Fruit fly (Drosophila melanogaster): ENCODE measurements around the gene CG42788.

Gene CG42788

DNA sequence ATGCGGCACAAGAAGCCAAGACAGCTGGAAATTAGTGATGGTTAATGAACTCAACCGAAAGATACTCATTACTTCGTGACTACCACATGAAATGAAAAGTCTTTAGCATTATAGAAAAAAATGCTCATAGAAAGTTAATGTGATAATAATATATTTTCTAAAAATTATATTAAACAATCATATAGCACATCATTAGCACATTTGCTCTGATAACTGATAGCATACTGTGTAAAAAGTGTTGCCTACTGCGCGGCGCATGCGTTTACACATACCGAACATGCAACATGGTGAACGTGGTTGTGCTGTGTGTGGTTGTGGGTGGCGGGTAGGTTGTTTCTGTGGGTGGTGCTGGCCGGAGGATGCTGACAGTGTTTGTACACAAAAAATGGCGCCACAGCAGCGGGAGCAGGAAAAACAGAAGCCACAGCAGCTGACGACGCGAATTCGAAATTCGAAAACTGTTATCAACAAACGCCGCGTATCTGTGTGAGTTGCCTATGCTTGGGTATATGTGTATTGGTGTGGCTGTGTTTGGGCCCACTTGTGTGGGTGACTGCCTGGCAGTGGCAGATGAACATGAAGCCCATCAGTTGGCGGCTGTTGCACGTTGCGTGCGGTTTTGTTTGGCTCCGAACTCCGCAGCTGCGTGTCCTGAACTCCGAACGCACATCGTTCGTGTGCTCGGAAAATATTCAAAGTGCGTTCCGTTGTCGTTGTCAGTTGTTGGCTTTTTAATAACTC lies 18.2 kb upstream of the CG42788 start, which contains the start of gene Gyc88E (continued):
- peak; percentile 37 for TF ChIP-seq Hmr (GFP tag; optimal IDR thresholded peaks at IDR 0.05)
- peak; percentile 41 for TF ChIP-seq Meics (GFP tag; optimal IDR thresholded peaks at IDR 0.05)
- TF ChIP-seq sug (tag; optimal IDR thresholded peaks at IDR 0.05): no peak
- no peak for TF ChIP-seq sd (tag; optimal IDR thresholded peaks at IDR 0.05)
- TF ChIP-seq peb (GFP tag; IDR thresholded peaks at IDR 0.05): no peak
- TF ChIP-seq CG11695 (GFP tag; IDR thresholded peaks at IDR 0.05): peak; percentile 69; the same call in 2 of the 3 replicates
- peak; percentile 30; the same call in 1 of the 2 replicates for TF ChIP-seq CG9932 (GFP tag; IDR thresholded peaks at IDR 0.05)
- no peak for TF ChIP-seq pan (optimal IDR thresholded peaks at IDR 0.05)
- peak in 1 of 2 experiments; percentile 83 for TF ChIP-seq pan (GFP tag; optimal IDR thresholded peaks at IDR 0.05 in 1 of 2, IDR thresholded peaks at IDR 0.05 in 1 of 2)
- peak; percentile 54; the same call in 2 of the 3 replicates for TF ChIP-seq B-H1 (GFP tag; IDR thresholded peaks at IDR 0.05)
- TF ChIP-seq phol (tag; optimal IDR thresholded peaks at IDR 0.05): no peak
- peak; percentile 33 for TF ChIP-seq ind (GFP tag; optimal IDR thresholded peaks at IDR 0.05)
- TF ChIP-seq Taf1 (GFP tag; IDR thresholded peaks at IDR 0.05): peak; percentile 53; the same call in 1 of the 2 replicates
- peak; percentile 35 for TF ChIP-seq gem (tag; optimal IDR thresholded peaks at IDR 0.05)
- TF ChIP-seq CG7928 (GFP tag; optimal IDR thresholded peaks at IDR 0.05): no peak
- peak; percentile 76 for TF ChIP-seq CG14441 (GFP tag; IDR thresholded peaks at IDR 0.05)
- peak; percentile 69 for TF ChIP-seq CG2678 (tag; optimal IDR thresholded peaks at IDR 0.05)
- TF ChIP-seq sisA (GFP tag; IDR thresholded peaks at IDR 0.05): 0 out of 2 replicates have a peak, but pooled peaks have one; percentile 15
- TF ChIP-seq Sry-β (GFP tag; optimal IDR thresholded peaks at IDR 0.05): no peak
- TF ChIP-seq CG7357 (GFP tag; IDR thresholded peaks at IDR 0.05): peak; percentile 48; the same call in 1 of the 3 replicates
- TF ChIP-seq ewg (GFP tag; optimal IDR thresholded peaks at IDR 0.05): peak; percentile 69
- TF ChIP-seq tgo (GFP tag; IDR thresholded peaks at IDR 0.05): peak; percentile 68; the same call in 2 of the 3 replicates
- TF ChIP-seq en (GFP tag; optimal IDR thresholded peaks at IDR 0.05): no peak
- TF ChIP-seq fd96Cb (tag; optimal IDR thresholded peaks at IDR 0.05): no peak
- TF ChIP-seq gcm (GFP tag; optimal IDR thresholded peaks at IDR 0.05): no peak
- TF ChIP-seq CG7963 (GFP tag; IDR thresholded peaks at IDR 0.05; ENCODE audit: partially characterized antibody): no peak
- TF ChIP-seq CG9817 (tag; optimal IDR thresholded peaks at IDR 0.05): no peak
- TF ChIP-seq CG8290 (GFP tag; optimal IDR thresholded peaks at IDR 0.05): no peak
- no peak for TF ChIP-seq CG8290 (tag; optimal IDR thresholded peaks at IDR 0.05)
- TF ChIP-seq D19B (GFP tag; optimal IDR thresholded peaks at IDR 0.05): peak; percentile 78
- peak; percentile 65 for TF ChIP-seq CG6689 (GFP tag; IDR thresholded peaks at IDR 0.05)
- peak; percentile 28; the same call in 1 of the 3 replicates for TF ChIP-seq CG6175 (GFP tag; IDR thresholded peaks at IDR 0.05)
- peak; percentile 57 for TF ChIP-seq dmrt99B (tag; optimal IDR thresholded peaks at IDR 0.05)
- TF ChIP-seq Gug (GFP tag; IDR thresholded peaks at IDR 0.05): 0 out of 4 replicates have a peak, but pooled peaks have one; percentile 23
- TF ChIP-seq ttk (GFP tag; IDR thresholded peaks at IDR 0.05): peak; percentile 43; the same call in 1 of the 2 replicates
- no peak for TF ChIP-seq E2f2 (GFP tag; IDR thresholded peaks at IDR 0.05)
- TF ChIP-seq ase (GFP tag; IDR thresholded peaks at IDR 0.05): 0 out of 3 replicates have a peak, but pooled peaks have one; percentile 42
- TF ChIP-seq CG17912 (GFP tag; optimal IDR thresholded peaks at IDR 0.05): no peak
- peak; percentile 77 for TF ChIP-seq Ptx1 (GFP tag; IDR thresholded peaks at IDR 0.05)
- TF ChIP-seq CG11247 (GFP tag; IDR thresholded peaks at IDR 0.05): peak; percentile 67
- no peak for TF ChIP-seq nmo (GFP tag; optimal IDR thresholded peaks at IDR 0.05)
- TF ChIP-seq ssp (GFP tag; IDR thresholded peaks at IDR 0.05): peak; percentile 40; the same call in 1 of the 2 replicates
- TF ChIP-seq CG11456 (GFP tag; IDR thresholded peaks at IDR 0.05): peak; percentile 67; the same call in 2 of the 3 replicates
- peak; percentile 19 for TF ChIP-seq cg (GFP tag; optimal IDR thresholded peaks at IDR 0.05)
- no peak for TF ChIP-seq lbe (GFP tag; optimal IDR thresholded peaks at IDR 0.05)
- no peak for TF ChIP-seq Atf-2 (GFP tag; optimal IDR thresholded peaks at IDR 0.05)
- no peak for TF ChIP-seq Tbp (GFP tag; optimal IDR thresholded peaks at IDR 0.05)
- TF ChIP-seq CG12236 (GFP tag; optimal IDR thresholded peaks at IDR 0.05): no peak
- TF ChIP-seq CG7556 (GFP tag; optimal IDR thresholded peaks at IDR 0.05): peak; percentile 49
- no peak for TF ChIP-seq pum (GFP tag; optimal IDR thresholded peaks at IDR 0.05)
